Worm (Caenorhabditis elegans): Measurements from ENCODE around the gene T24E12.6.

DNA sequence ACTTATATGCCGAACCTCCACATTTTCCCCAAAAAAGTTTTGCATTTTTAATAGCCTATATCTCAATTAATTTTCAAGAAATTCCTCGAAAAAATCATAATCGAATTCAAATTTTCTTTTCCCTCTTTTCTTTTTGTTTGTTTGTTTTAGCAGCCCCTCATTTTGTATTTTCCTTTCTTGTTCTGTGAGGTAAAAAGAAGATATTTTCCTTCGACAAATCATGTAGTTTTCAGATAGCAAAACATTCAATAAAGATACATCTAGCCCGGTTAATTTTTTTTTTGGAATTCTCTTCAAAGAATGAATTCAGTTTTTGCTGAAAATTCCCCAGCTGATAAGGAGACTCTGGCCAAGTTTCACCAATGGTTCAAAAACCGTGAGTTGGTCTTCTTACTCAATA is 14.2 kb upstream of the T24E12.6 start, which contains the start of gene T24E12.3:
- TF ChIP-seq R02D3.7 (tag; optimal IDR thresholded peaks at IDR 0.05) (no peak), lin-13 (GFP tag; optimal IDR thresholded peaks at IDR 0.05) (no peak), nhr-77 (tag; optimal IDR thresholded peaks at IDR 0.05) (no peak), lin-39 (tag; optimal IDR thresholded peaks at IDR 0.05) (no peak), nhr-12 (tag; optimal IDR thresholded peaks at IDR 0.05) (no peak), zag-1 (tag; optimal IDR thresholded peaks at IDR 0.05) (no peak), snpc-4 (tag; optimal IDR thresholded peaks at IDR 0.05) (no peak), nhr-237 (tag; optimal IDR thresholded peaks at IDR 0.05) (no peak), lin-11 (tag; optimal IDR thresholded peaks at IDR 0.05) (no peak), ceh-82 (tag; optimal IDR thresholded peaks at IDR 0.05) (no peak), ceh-16 (tag; optimal IDR thresholded peaks at IDR 0.05) (no peak), nhr-11 (tag; optimal IDR thresholded peaks at IDR 0.05) (no peak), Y55F3AM.14 (GFP tag; optimal IDR thresholded peaks at IDR 0.05) (no peak), unc-62 (GFP tag; optimal IDR thresholded peaks at IDR 0.05) (no peak)

Data from whole organism, L2 larva.